Worm (Caenorhabditis elegans) whole organism, L3 larva: ENCODE measurements around the gene W08F4.7.

ENCODE experiments used
- R02D3.7 ChIP-seq: fragments of 150-350 bp; optimal IDR thresholded peaks from 2 replicates; lab custom pipeline; 2014; ENCODE audit warnings: missing biosample characterization, missing genetic modification characterization
- ZK546.5 ChIP-seq: sonication (generic microtip); optimal IDR thresholded peaks from 2 replicates; lab custom pipeline; 2017; ENCODE audit warnings: missing biosample characterization, missing genetic modification characterization
- aly-2 ChIP-seq: fragments of 150-350 bp; optimal IDR thresholded peaks from 2 replicates; lab custom pipeline; 2014; ENCODE audit warnings: missing biosample characterization, missing genetic modification characterization
- ama-1 ChIP-seq: fragments of 150-350 bp; optimal IDR thresholded peaks from 2 replicates; lab custom pipeline; 2018
- ceh-16 ChIP-seq: sonication (generic microtip); optimal IDR thresholded peaks from 2 replicates; lab custom pipeline; 2017; ENCODE audit warnings: missing biosample characterization, missing genetic modification characterization
- ceh-9 ChIP-seq: sonication (generic microtip); optimal IDR thresholded peaks from 2 replicates; lab custom pipeline; 2018; ENCODE audit warnings: missing biosample characterization, missing genetic modification characterization
- daf-12 ChIP-seq: fragments of 150-350 bp; optimal IDR thresholded peaks from 2 replicates; lab custom pipeline; 2014; ENCODE audit warnings: missing biosample characterization, missing genetic modification reagents, missing genetic modification characterization
- egl-27 ChIP-seq: sonication (generic microtip); optimal IDR thresholded peaks from 4 replicates; lab custom pipeline; 2017; ENCODE audit warnings: missing biosample characterization, missing genetic modification reagents, missing genetic modification characterization
- egl-5 ChIP-seq: fragments of 150-350 bp; optimal IDR thresholded peaks from 2 replicates; lab custom pipeline; 2017; ENCODE audit warnings: missing biosample characterization, missing genetic modification reagents, missing genetic modification characterization, inconsistent platforms
- elt-1 ChIP-seq: fragments of 150-350 bp; optimal IDR thresholded peaks from 2 replicates; lab custom pipeline; 2014; ENCODE audit warnings: missing biosample characterization, missing genetic modification characterization
- elt-2 ChIP-seq: sonication (generic microtip); optimal IDR thresholded peaks from 2 replicates; lab custom pipeline; 2016; ENCODE audit warnings: missing genetic modification reagents, mild to moderate bottlenecking, missing genetic modification characterization, missing compliant biosample characterization
- fkh-10 ChIP-seq: sonication (generic microtip); optimal IDR thresholded peaks from 2 replicates; lab custom pipeline; 2017; ENCODE audit warnings: missing biosample characterization, missing genetic modification reagents, missing genetic modification characterization
- hmg-11 ChIP-seq: sonication (generic microtip); optimal IDR thresholded peaks from 2 replicates; lab custom pipeline; 2016; ENCODE audit warnings: missing genetic modification characterization, missing compliant biosample characterization
- jun-1 ChIP-seq: fragments of 150-350 bp; optimal IDR thresholded peaks from 2 replicates; lab custom pipeline; 2014; ENCODE audit warnings: missing biosample characterization, missing genetic modification reagents, missing genetic modification characterization
- lin-15B ChIP-seq: fragments of 150-350 bp; optimal IDR thresholded peaks from 2 replicates; lab custom pipeline; 2014; ENCODE audit warnings: missing biosample characterization, missing genetic modification characterization
- lin-39 ChIP-seq: fragments of 150-350 bp; optimal IDR thresholded peaks from 2 replicates; lab custom pipeline; 2018; ENCODE audit warnings: missing biosample characterization, missing genetic modification reagents, missing genetic modification characterization
- mdl-1 ChIP-seq: fragments of 150-350 bp; optimal IDR thresholded peaks from 2 replicates; lab custom pipeline; 2014; ENCODE audit warnings: missing biosample characterization, missing genetic modification characterization
- mml-1 ChIP-seq: fragments of 150-350 bp; sonication (generic microtip); optimal IDR thresholded peaks from 3 replicates; lab custom pipeline; 2014; ENCODE audit warnings: missing biosample characterization, missing genetic modification characterization
- nfya-1 ChIP-seq: sonication (generic microtip); optimal IDR thresholded peaks from 2 replicates; lab custom pipeline; 2017; ENCODE audit warnings: missing genetic modification characterization, mild to moderate bottlenecking, missing compliant biosample characterization, antibody characterized with exemption, moderate library complexity; ENCODE audit not compliant: insufficient read depth
- nhr-11 ChIP-seq: fragments of 150-350 bp; optimal IDR thresholded peaks from 2 replicates; lab custom pipeline; 2014; ENCODE audit warnings: missing biosample characterization, missing genetic modification characterization
- nhr-12 ChIP-seq: fragments of 150-350 bp; optimal IDR thresholded peaks from 2 replicates; lab custom pipeline; 2014; ENCODE audit warnings: missing biosample characterization, missing genetic modification characterization
- nhr-237 ChIP-seq: fragments of 150-350 bp; optimal IDR thresholded peaks from 2 replicates; lab custom pipeline; 2014; ENCODE audit warnings: missing biosample characterization, missing genetic modification characterization
- nhr-28 ChIP-seq: fragments of 150-350 bp; optimal IDR thresholded peaks from 2 replicates; lab custom pipeline; 2014; ENCODE audit warnings: missing biosample characterization, missing genetic modification characterization
- nhr-67 ChIP-seq: fragments of 150-350 bp; optimal IDR thresholded peaks from 2 replicates; lab custom pipeline; 2014; ENCODE audit warnings: missing biosample characterization, missing genetic modification characterization
- nhr-76 ChIP-seq: fragments of 150-350 bp; sonication (generic microtip); optimal IDR thresholded peaks from 5 replicates; lab custom pipeline; 2014; ENCODE audit warnings: missing biosample characterization, missing genetic modification characterization
- pha-4 ChIP-seq: fragments of 150-350 bp; optimal IDR thresholded peaks from 2 replicates; lab custom pipeline; 2014; ENCODE audit warnings: missing biosample characterization, missing genetic modification reagents, missing genetic modification characterization
- pqm-1 ChIP-seq: fragments of 150-350 bp; optimal IDR thresholded peaks from 2 replicates; lab custom pipeline; 2017; ENCODE audit warnings: missing biosample characterization, missing genetic modification characterization, inconsistent platforms
- snpc-4 ChIP-seq: fragments of 150-350 bp; optimal IDR thresholded peaks from 2 replicates; lab custom pipeline; 2014; ENCODE audit warnings: missing biosample characterization, missing genetic modification characterization
- tbx-2 ChIP-seq: sonication (generic microtip); optimal IDR thresholded peaks from 2 replicates; lab custom pipeline; 2016; ENCODE audit warnings: mild to moderate bottlenecking, missing genetic modification characterization, missing compliant biosample characterization
- unc-39 ChIP-seq: sonication (generic microtip); optimal IDR thresholded peaks from 4 replicates; lab custom pipeline; 2017; ENCODE audit warnings: missing biosample characterization, missing genetic modification characterization
- zag-1 ChIP-seq: fragments of 150-350 bp; optimal IDR thresholded peaks from 2 replicates; lab custom pipeline; 2014; ENCODE audit warnings: missing biosample characterization, missing genetic modification characterization
- ztf-11 ChIP-seq: fragments of 150-350 bp; optimal IDR thresholded peaks from 2 replicates; lab custom pipeline; 2014; ENCODE audit warnings: missing biosample characterization, missing genetic modification characterization
- ztf-4 ChIP-seq: fragments of 150-350 bp; optimal IDR thresholded peaks from 2 replicates; lab custom pipeline; 2014; ENCODE audit warnings: missing biosample characterization, missing genetic modification characterization

W08F4.7 gene

DNA sequence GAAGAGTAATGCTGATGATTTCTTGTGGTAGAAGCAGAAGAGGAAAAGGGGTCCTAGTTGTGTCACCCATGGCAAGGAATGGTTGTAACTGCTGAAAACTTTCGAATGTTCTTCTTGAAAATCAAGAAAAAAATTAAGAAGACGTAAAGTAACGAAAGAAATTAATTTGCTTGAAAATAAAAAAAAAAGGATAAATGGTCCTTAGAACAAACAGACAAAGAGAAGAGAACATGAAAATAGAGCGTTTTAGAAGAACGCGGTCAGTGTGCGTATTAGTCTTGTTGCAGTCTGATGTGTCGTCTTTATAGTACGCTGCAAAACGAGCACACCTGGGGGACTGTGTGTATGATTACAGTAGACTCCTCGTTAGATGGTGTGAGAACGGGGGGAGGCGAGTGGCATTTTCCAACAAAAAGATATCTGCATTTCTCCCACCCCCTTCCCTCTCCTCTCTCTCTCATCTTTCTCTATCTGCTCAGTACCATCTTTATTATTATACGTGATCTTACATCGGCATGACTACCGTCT, 6.9 kb upstream of the W08F4.7 start, which contains the start of the genes W08F4.12 and W08F4.13:
Gene W08F4.12 (minus strand): TSS at position 101 of the 528 bp plus-strand sequence.
Gene W08F4.13 (plus strand): TSS at position 478 of the 528 bp plus-strand sequence.
- no peak for TF ChIP-seq fkh-10 (GFP tag; lab: Kevin White, UChicago)

DNA sequence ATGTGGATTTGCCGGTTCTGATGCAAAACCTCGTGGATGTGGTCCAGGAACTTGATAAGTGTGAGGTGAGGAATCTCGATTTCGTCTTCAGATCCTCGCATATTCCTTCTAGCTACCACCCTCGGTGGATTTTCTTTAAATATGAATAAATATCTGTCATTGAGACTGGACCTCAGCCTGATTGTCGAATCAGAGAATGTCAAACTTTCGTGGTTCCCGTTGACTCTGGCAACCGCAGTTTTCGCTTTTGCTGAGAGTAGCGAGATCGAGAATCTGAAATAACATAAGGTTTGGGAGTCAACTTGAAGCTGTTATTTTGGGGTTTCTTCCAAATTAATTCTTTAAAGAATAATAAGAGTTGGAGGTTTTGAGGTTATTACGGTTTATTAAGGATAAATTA, 5.1 kb upstream of the W08F4.7 start, which contains the start of gene fbxb-14:
Gene fbxb-14 (minus strand): TSS at position 101 of the 400 bp plus-strand sequence.
- TF ChIP-seq egl-27 (tag; lab: Kevin White, UChicago), result no peak
- no peak for TF ChIP-seq daf-12 (tag; lab: Kevin White, UChicago)
- TF ChIP-seq ama-1, result no peak
- TF ChIP-seq aly-2 (tag; lab: Kevin White, UChicago), result no peak
- no peak for TF ChIP-seq ZK546.5 (tag; lab: Kevin White, UChicago)
- TF ChIP-seq egl-5 (tag; lab: Kevin White, UChicago), result no peak
- no peak for TF ChIP-seq jun-1

DNA sequence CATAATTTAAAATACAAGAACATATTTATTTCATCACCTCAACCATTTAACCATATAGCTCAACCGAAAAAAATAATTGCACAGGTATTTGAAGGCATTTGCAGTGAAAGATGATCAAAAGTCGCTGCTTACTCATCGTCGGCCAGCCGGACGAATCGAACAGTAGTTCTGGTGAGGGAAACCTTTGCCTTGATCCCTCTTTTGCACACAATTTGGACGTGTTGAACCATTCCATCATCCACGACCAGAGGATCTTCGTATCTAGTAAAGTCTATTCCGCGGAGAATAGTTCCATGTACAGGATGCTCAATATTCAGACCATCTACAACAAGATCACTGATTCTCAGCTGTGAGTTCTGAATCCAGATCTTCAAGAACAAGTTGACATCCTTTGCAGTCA, 4.5 kb upstream of the W08F4.7 start:
- TF ChIP-seq zag-1 (tag; lab: Kevin White, UChicago), result no peak
- TF ChIP-seq ceh-16 (tag; lab: Kevin White, UChicago), result no peak
- TF ChIP-seq nfya-1, result no peak
- TF ChIP-seq ztf-4, result no peak
- TF ChIP-seq aly-2 (tag; lab: Kevin White, UChicago), result no peak
- TF ChIP-seq pqm-1 (tag; lab: Kevin White, UChicago), result no peak
- TF ChIP-seq ztf-11 (tag; lab: Kevin White, UChicago), result no peak
- TF ChIP-seq pha-4 (tag; lab: Kevin White, UChicago), result no peak
- TF ChIP-seq mdl-1 (tag; lab: Kevin White, UChicago), result no peak
- TF ChIP-seq ama-1, result no peak
- TF ChIP-seq mml-1 (tag; lab: Kevin White, UChicago), result no peak
- no peak for TF ChIP-seq R02D3.7
- no peak for TF ChIP-seq ZK546.5 (tag; lab: Kevin White, UChicago)
- TF ChIP-seq nhr-76, result no peak
- TF ChIP-seq nhr-28 (tag; lab: Kevin White, UChicago), result no peak
- TF ChIP-seq elt-2 (tag; lab: Kevin White, UChicago), result no peak
- no peak for TF ChIP-seq nhr-67 (tag; lab: Kevin White, UChicago)

DNA sequence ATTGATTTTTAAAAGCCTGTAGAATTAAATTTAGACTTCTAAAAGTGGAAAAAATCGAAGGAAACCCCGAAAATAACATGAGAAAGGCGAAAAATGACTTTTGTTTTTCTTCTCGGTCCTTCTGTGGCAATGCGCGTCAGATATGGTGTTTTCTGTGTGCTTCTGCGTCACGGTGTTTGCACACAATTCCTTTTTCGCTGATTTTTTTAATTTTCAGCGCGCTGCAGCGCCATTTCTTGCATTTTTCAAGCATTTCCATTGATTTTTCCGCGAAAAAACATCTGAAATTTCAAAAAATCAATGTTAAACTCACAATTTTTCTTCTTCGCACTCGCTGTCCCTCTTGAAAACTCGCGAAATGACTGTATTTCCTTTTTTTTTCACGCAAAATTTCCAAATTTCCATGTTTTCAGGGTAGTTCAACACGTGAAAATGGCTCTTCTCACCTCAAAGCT, 2.7 kb upstream of the W08F4.7 start, which contains the start of the genes cdc-37 and W08F4.3:
Gene cdc-37 (minus strand): TSS at position 405 of the 455 bp plus-strand sequence.
Gene W08F4.3 (plus strand): TSS at position 414 of the 455 bp plus-strand sequence.
- TF ChIP-seq elt-1 (tag; lab: Kevin White, UChicago), result no peak
- no peak for TF ChIP-seq nhr-11
- TF ChIP-seq nhr-67 (tag; lab: Kevin White, UChicago), result no peak
- peak; percentile 16 for TF ChIP-seq lin-15B (tag; lab: Kevin White, UChicago)
- no peak for TF ChIP-seq elt-2 (tag; lab: Kevin White, UChicago)
- peak; percentile 44 for TF ChIP-seq hmg-11
- no peak for TF ChIP-seq nhr-76
- TF ChIP-seq aly-2 (tag; lab: Kevin White, UChicago), result no peak

DNA sequence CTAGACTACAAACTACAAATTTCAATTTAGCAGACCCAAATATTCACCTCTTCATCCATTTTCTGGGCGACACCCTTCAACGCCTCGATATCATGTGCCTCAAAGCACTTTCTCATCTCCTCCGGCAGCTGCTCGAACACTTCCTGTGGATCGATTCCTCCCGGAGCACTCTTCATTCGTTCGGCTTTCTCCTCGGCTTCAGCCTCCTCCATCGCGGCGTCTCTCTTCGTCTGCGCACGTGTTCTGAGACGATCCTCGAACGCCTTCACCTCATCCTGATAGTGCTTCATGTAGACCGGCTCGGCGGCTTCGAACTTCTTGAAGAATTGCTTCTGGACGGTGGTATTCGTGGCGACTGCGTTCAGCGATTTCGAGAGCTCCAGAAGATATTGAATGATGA, 1.3 kb upstream of the W08F4.7 start:
- TF ChIP-seq unc-39 (tag; lab: Kevin White, UChicago), result no peak
- no peak for TF ChIP-seq egl-27 (tag; lab: Kevin White, UChicago)
- no peak for TF ChIP-seq ztf-11 (tag; lab: Kevin White, UChicago)
- no peak for TF ChIP-seq nhr-11
- TF ChIP-seq nhr-237 (tag; lab: Kevin White, UChicago), result no peak
- TF ChIP-seq zag-1 (tag; lab: Kevin White, UChicago), result no peak
- TF ChIP-seq ceh-9 (tag; lab: Kevin White, UChicago), result no peak
- TF ChIP-seq ama-1, result no peak
- TF ChIP-seq ZK546.5 (tag; lab: Kevin White, UChicago), result no peak
- TF ChIP-seq tbx-2, result no peak
- TF ChIP-seq lin-39 (tag; lab: Kevin White, UChicago), result no peak
- no peak for TF ChIP-seq snpc-4 (tag; lab: Kevin White, UChicago)
- TF ChIP-seq fkh-10 (GFP tag; lab: Kevin White, UChicago), result no peak
- TF ChIP-seq nhr-12 (tag; lab: Kevin White, UChicago), result no peak
